Fruit fly (Drosophila melanogaster) whole organism, embryonic: Measurements from ENCODE around the gene Usp14.
A peak's percentile ranks its signal among the peaks of the same experiment; 100 is the strongest.

Source experiments
- Ada2b ChIP-seq: fragments of 200-800 bp; sonication (Bioruptor generic); IDR thresholded peaks from 2 replicates; pipeline ENCODE4 v1.3.6; 2022; ENCODE audit warnings: missing biosample characterization, missing genetic modification characterization
- Bdp1 ChIP-seq: fragments of 200-800 bp; sonication (Bioruptor generic); optimal IDR thresholded peaks from 3 replicates; lab custom pipeline; 2016; ENCODE audit warnings: missing biosample characterization, missing genetic modification characterization
- CG10431 ChIP-seq: fragments of 200-800 bp; sonication (Bioruptor generic); optimal IDR thresholded peaks from 3 replicates; lab custom pipeline; 2018; ENCODE audit warnings: missing biosample characterization, mild to moderate bottlenecking, missing genetic modification characterization
- CG11093 ChIP-seq: fragments of 200-800 bp; sonication (Bioruptor generic); IDR thresholded peaks from 3 replicates; pipeline ENCODE4 v1.3.6; 2022; ENCODE audit warnings: missing biosample characterization, missing genetic modification characterization
- CG11560 ChIP-seq: fragments of 200-800 bp; sonication (Bioruptor generic); IDR thresholded peaks from 3 replicates; pipeline ENCODE4 v1.3.6; 2022; ENCODE audit warnings: missing biosample characterization, missing genetic modification characterization
- CG12104 ChIP-seq: fragments of 200-800 bp; sonication (Bioruptor generic); optimal IDR thresholded peaks from 3 replicates; lab custom pipeline; 2016; ENCODE audit warnings: missing biosample characterization, missing genetic modification characterization
- CG12299 ChIP-seq: fragments of 200-800 bp; sonication (Bioruptor generic); optimal IDR thresholded peaks from 2 replicates; lab custom pipeline; 2018; ENCODE audit warnings: missing biosample characterization, mild to moderate bottlenecking, missing genetic modification characterization
- CG14965 ChIP-seq: fragments of 200-800 bp; sonication (Bioruptor generic); optimal IDR thresholded peaks from 2 replicates; lab custom pipeline; 2016; ENCODE audit warnings: missing biosample characterization, missing genetic modification characterization, borderline replicate concordance
- CG15479 ChIP-seq: fragments of 200-800 bp; sonication (Bioruptor generic); optimal IDR thresholded peaks from 3 replicates; lab custom pipeline; 2019; ENCODE audit warnings: missing biosample characterization, mild to moderate bottlenecking, missing genetic modification characterization, moderate library complexity
- CG16863 ChIP-seq: fragments of 200-800 bp; sonication (Bioruptor generic); optimal IDR thresholded peaks from 3 replicates; lab custom pipeline; 2016; ENCODE audit warnings: missing biosample characterization, missing genetic modification characterization
- CG17361 ChIP-seq: fragments of 200-800 bp; sonication (Bioruptor generic); IDR thresholded peaks from 3 replicates; pipeline ENCODE4 v1.3.6; 2022; ENCODE audit warnings: missing biosample characterization, missing genetic modification characterization
- CG17568 ChIP-seq: fragments of 200-800 bp; sonication (Bioruptor generic); optimal IDR thresholded peaks from 2 replicates; lab custom pipeline; 2018; ENCODE audit warnings: missing biosample characterization, mild to moderate bottlenecking, missing genetic modification characterization, moderate library complexity
- CG18011 ChIP-seq: fragments of 200-800 bp; sonication (Bioruptor generic); optimal IDR thresholded peaks from 2 replicates; lab custom pipeline; 2017; ENCODE audit warnings: missing biosample characterization, missing genetic modification characterization, mild to moderate bottlenecking, moderate library complexity, missing genotype
- CG18262 ChIP-seq: fragments of 200-800 bp; optimal IDR thresholded peaks from 3 replicates; lab custom pipeline; 2019; ENCODE audit warnings: missing biosample characterization, mild to moderate bottlenecking, missing genetic modification characterization, moderate library complexity
- CG18619 ChIP-seq: fragments of 200-800 bp; sonication (Bioruptor generic); optimal IDR thresholded peaks from 3 replicates; lab custom pipeline; 2017; ENCODE audit warnings: missing biosample characterization, mild to moderate bottlenecking, missing genetic modification characterization
- CG3838 ChIP-seq: fragments of 200-800 bp; sonication (Bioruptor generic); optimal IDR thresholded peaks from 3 replicates; lab custom pipeline; 2016; ENCODE audit warnings: missing biosample characterization, missing genetic modification characterization
- CG7745 ChIP-seq: fragments of 200-800 bp; sonication (Bioruptor generic); optimal IDR thresholded peaks from 2 replicates; lab custom pipeline; 2018; ENCODE audit warnings: missing biosample characterization, mild to moderate bottlenecking, missing genetic modification characterization, moderate library complexity
- CTCF ChIP-seq: fragments of 200-800 bp; sonication (Bioruptor generic); optimal IDR thresholded peaks from 2 replicates; lab custom pipeline; 2017; ENCODE audit warnings: missing biosample characterization, mild to moderate bottlenecking, missing genetic modification characterization, moderate library complexity
- Chrac-16 ChIP-seq: fragments of 200-800 bp; sonication (Bioruptor generic); optimal IDR thresholded peaks from 3 replicates; lab custom pipeline; 2016; ENCODE audit warnings: missing biosample characterization, missing genetic modification characterization
- CkIIα-i1 ChIP-seq: fragments of 200-800 bp; sonication (Bioruptor generic); IDR thresholded peaks from 2 replicates; pipeline ENCODE4 v1.3.6; 2022; ENCODE audit warnings: missing biosample characterization, missing genetic modification characterization
- D ChIP-seq, 2 experiments: fragments of 200-800 bp in 1 of 2; fragments of >200 bp in 1 of 2; sonication (Bioruptor generic) in 1 of 2; optimal IDR thresholded peaks; 2 replicates in 1 of 2; 3 replicates in 1 of 2; lab custom pipeline; 2017; ENCODE audit warnings: mild to moderate bottlenecking in 1 of 2, missing biosample characterization in 1 of 2, missing genetic modification characterization in 1 of 2, missing genetic modification reagents in 1 of 2
- D19A ChIP-seq: fragments of 200-800 bp; optimal IDR thresholded peaks from 3 replicates; lab custom pipeline; 2019; ENCODE audit warnings: missing biosample characterization, mild to moderate bottlenecking, missing genetic modification characterization, moderate library complexity
- Ets97D ChIP-seq: fragments of 200-800 bp; sonication (Bioruptor generic); optimal IDR thresholded peaks from 3 replicates; lab custom pipeline; 2016; ENCODE audit warnings: missing biosample characterization, missing genetic modification characterization
- MTF-1 ChIP-seq: fragments of 200-800 bp; sonication (Bioruptor generic); optimal IDR thresholded peaks from 2 replicates; lab custom pipeline; 2018; ENCODE audit warnings: missing biosample characterization, mild to moderate bottlenecking, missing genetic modification characterization, borderline replicate concordance
- Max ChIP-seq: fragments of 200-800 bp; sonication (Bioruptor generic); optimal IDR thresholded peaks from 2 replicates; lab custom pipeline; 2016; ENCODE audit warnings: missing biosample characterization, mild to moderate bottlenecking, missing genetic modification characterization
- Meics ChIP-seq: fragments of 200-800 bp; sonication (Bioruptor generic); optimal IDR thresholded peaks from 2 replicates; lab custom pipeline; 2017; ENCODE audit warnings: missing biosample characterization, mild to moderate bottlenecking, missing genetic modification characterization
- Sin3A ChIP-seq: fragments of >200 bp; optimal IDR thresholded peaks from 2 replicates; lab custom pipeline; 2018
- Sry-β ChIP-seq: fragments of 200-800 bp; sonication (Bioruptor generic); optimal IDR thresholded peaks from 2 replicates; lab custom pipeline; 2018; ENCODE audit warnings: missing biosample characterization, mild to moderate bottlenecking, missing genetic modification characterization, moderate library complexity
- Xrp1 ChIP-seq: fragments of 200-800 bp; sonication (Bioruptor generic); IDR thresholded peaks from 2 replicates; pipeline ENCODE4 v1.3.6; 2022; ENCODE audit warnings: missing biosample characterization, missing genetic modification characterization
- ash1 ChIP-seq: fragments of 200-800 bp; sonication (Bioruptor generic); optimal IDR thresholded peaks from 2 replicates; lab custom pipeline; 2018; ENCODE audit warnings: missing biosample characterization, mild to moderate bottlenecking, missing genetic modification characterization
- az2 ChIP-seq: fragments of 200-800 bp; sonication (Bioruptor generic); optimal IDR thresholded peaks from 3 replicates; lab custom pipeline; 2016; ENCODE audit warnings: missing biosample characterization, missing genetic modification characterization
- bsh ChIP-seq, 2 experiments: fragments of 200-800 bp; sonication (Bioruptor generic); optimal IDR thresholded peaks; 2 replicates each; lab custom pipeline; 2017 to 2018; ENCODE audit warnings: mild to moderate bottlenecking in 2 of 2, missing biosample characterization in 2 of 2, missing genetic modification characterization in 2 of 2, moderate library complexity in 1 of 2
- crc ChIP-seq: fragments of 200-800 bp; sonication (Bioruptor generic); optimal IDR thresholded peaks from 2 replicates; lab custom pipeline; 2016; ENCODE audit warnings: missing biosample characterization, missing genetic modification characterization
- cwo ChIP-seq: fragments of 200-800 bp; sonication (Bioruptor generic); optimal IDR thresholded peaks from 3 replicates; lab custom pipeline; 2017; ENCODE audit warnings: missing biosample characterization, missing genetic modification characterization, mild to moderate bottlenecking, moderate library complexity, missing genetic modification reagents
- dan ChIP-seq: fragments of 200-800 bp; sonication (Bioruptor generic); IDR thresholded peaks from 2 replicates; pipeline ENCODE4 v1.3.6; 2022; ENCODE audit warnings: missing biosample characterization, missing genetic modification characterization
- en ChIP-seq: fragments of 200-800 bp; sonication (Bioruptor generic); optimal IDR thresholded peaks from 2 replicates; lab custom pipeline; 2016; ENCODE audit warnings: missing biosample characterization, missing genetic modification characterization
- exex ChIP-seq: fragments of 200-800 bp; sonication (Bioruptor generic); optimal IDR thresholded peaks from 4 replicates; lab custom pipeline; 2018; ENCODE audit warnings: missing biosample characterization, mild to moderate bottlenecking, missing genetic modification characterization, moderate library complexity
- gce ChIP-seq: fragments of 200-800 bp; sonication (Bioruptor generic); IDR thresholded peaks from 3 replicates; pipeline ENCODE4 v1.3.6; 2022; ENCODE audit warnings: missing biosample characterization, missing genetic modification characterization
- gcm ChIP-seq: fragments of 200-800 bp; sonication (Bioruptor generic); optimal IDR thresholded peaks from 2 replicates; lab custom pipeline; 2019; ENCODE audit warnings: missing biosample characterization, mild to moderate bottlenecking, missing genetic modification characterization, moderate library complexity
- hb ChIP-seq: fragments of 200-800 bp; sonication (Bioruptor generic); IDR thresholded peaks from 3 replicates; pipeline ENCODE4 v1.3.6; 2022; ENCODE audit warnings: missing biosample characterization, missing genetic modification characterization; ENCODE audit not compliant: partially characterized antibody
- jing ChIP-seq: fragments of 200-800 bp; sonication (Bioruptor generic); optimal IDR thresholded peaks from 2 replicates; lab custom pipeline; 2018; ENCODE audit warnings: missing biosample characterization, mild to moderate bottlenecking, missing genetic modification characterization
- otp ChIP-seq: fragments of 200-800 bp; sonication (Bioruptor generic); IDR thresholded peaks from 3 replicates; pipeline ENCODE4, ENCODE4 v1.3.6; 2022; ENCODE audit warnings: missing biosample characterization, missing genetic modification characterization
- sc ChIP-seq, 3 experiments: fragments of >200 bp in 2 of 3; fragments of 200-800 bp in 1 of 3; sonication (Bioruptor generic) in 1 of 3; optimal IDR thresholded peaks; 2 replicates in 2 of 3; 3 replicates in 1 of 3; lab custom pipeline; 2017; ENCODE audit warnings: mild to moderate bottlenecking in 1 of 3, missing biosample characterization in 1 of 3, missing genetic modification characterization in 1 of 3, missing genetic modification reagents in 1 of 3
- sens ChIP-seq: fragments of 200-800 bp; sonication (Bioruptor generic); peaks from one replicate; lab custom pipeline; 2016; ENCODE audit warnings: missing biosample characterization, missing genetic modification characterization
- shn ChIP-seq: fragments of 200-800 bp; sonication (Bioruptor generic); optimal IDR thresholded peaks from 3 replicates; lab custom pipeline; 2016; ENCODE audit warnings: missing biosample characterization, missing genetic modification characterization
- sima ChIP-seq: fragments of 200-800 bp; sonication (Bioruptor generic); optimal IDR thresholded peaks from 2 replicates; lab custom pipeline; 2016; ENCODE audit warnings: missing biosample characterization, missing genetic modification characterization
- stc ChIP-seq: fragments of 200-800 bp; sonication (Bioruptor generic); IDR thresholded peaks from 2 replicates; pipeline ENCODE4 v1.3.6; 2022; ENCODE audit warnings: missing biosample characterization, missing genetic modification characterization
- ttk ChIP-seq: fragments of 200-800 bp; sonication (Bioruptor generic); IDR thresholded peaks from 2 replicates; pipeline ENCODE4 v2.1.2; 2022; ENCODE audit warnings: missing biosample characterization, missing genetic modification characterization
- unpg ChIP-seq: fragments of 200-800 bp; sonication (Bioruptor generic); optimal IDR thresholded peaks from 3 replicates; lab custom pipeline; 2018; ENCODE audit warnings: missing biosample characterization, mild to moderate bottlenecking, missing genetic modification characterization, moderate library complexity
- wor ChIP-seq: fragments of 200-800 bp; sonication (Bioruptor generic); IDR thresholded peaks from 2 replicates; pipeline ENCODE4 v1.3.6; 2022; ENCODE audit warnings: missing biosample characterization, missing genetic modification characterization
- zen2 ChIP-seq: fragments of 200-800 bp; sonication (Bioruptor generic); IDR thresholded peaks from 3 replicates; pipeline ENCODE4 v1.3.6; 2022; ENCODE audit warnings: missing biosample characterization, missing genetic modification characterization; ENCODE audit not compliant: partially characterized antibody

The Usp14 gene

dm6 chr2L:10276846-10277245, 37.4 kb downstream of the Usp14 start (continued):
- TF ChIP-seq bsh (GFP tag; optimal IDR thresholded peaks at IDR 0.05; lab: Kevin White, UChicago) (peak; percentile 9 to 22), MTF-1 (GFP tag; lab: Kevin White, UChicago) (no peak), sc (optimal IDR thresholded peaks at IDR 0.05; lab: Kevin White, UChicago) (no peak), sc (GFP tag; optimal IDR thresholded peaks at IDR 0.05; lab: Kevin White, UChicago) (no peak), unpg (GFP tag; lab: Kevin White, UChicago) (no peak), Bdp1 (GFP tag; lab: Kevin White, UChicago) (no peak), Chrac-16 (GFP tag; lab: Kevin White, UChicago) (peak; percentile 14), Max (GFP tag; lab: Kevin White, UChicago) (no peak), jing (GFP tag; lab: Kevin White, UChicago) (no peak), D (optimal IDR thresholded peaks at IDR 0.05; lab: Kevin White, UChicago) (no peak), D (GFP tag; optimal IDR thresholded peaks at IDR 0.05; lab: Kevin White, UChicago) (no peak), sima (GFP tag; lab: Kevin White, UChicago) (peak; percentile 12), wor (GFP tag; lab: Robert Waterston, UW) (no peak), CG14965 (GFP tag; lab: Kevin White, UChicago) (no peak), CkIIα-i1 (no peak), en (GFP tag; lab: Kevin White, UChicago) (peak; percentile 1), CG12299 (no peak), Ets97D (GFP tag; lab: Kevin White, UChicago) (no peak), crc (GFP tag; lab: Kevin White, UChicago) (no peak), Meics (GFP tag; lab: Kevin White, UChicago) (no peak), CG17361 (peak; percentile 30; the same call in 1 of the 3 replicates), CTCF (GFP tag; lab: Kevin White, UChicago) (no peak), D19A (no peak), az2 (GFP tag; lab: Kevin White, UChicago) (peak; percentile 32), zen2 (GFP tag; lab: Robert Waterston, UW) (no peak), cwo (no peak), CG12104 (no peak), Xrp1 (GFP tag; lab: Robert Waterston, UW) (peak; percentile 14; the same call in 1 of the 2 replicates), CG10431 (GFP tag; lab: Kevin White, UChicago) (no peak), CG17568 (no peak), sens (GFP tag; lab: Kevin White, UChicago) (peak; percentile 93), CG18011 (GFP tag; lab: Kevin White, UChicago) (peak; percentile 10), CG18262 (tag; lab: Kevin White, UChicago) (peak; percentile 20), ash1 (no peak), exex (tag; lab: Kevin White, UChicago) (no peak), gce (0 out of 3 replicates have a peak, but pooled peaks have one; percentile 19), Ada2b (0 out of 2 replicates have a peak, but pooled peaks have one; percentile 43), Sin3A (lab: Kevin White, UChicago) (no peak), CG3838 (GFP tag; lab: Kevin White, UChicago) (no peak), shn (peak; percentile 10), otp (GFP tag; lab: Robert Waterston, UW) (no peak), gcm (GFP tag; lab: Kevin White, UChicago) (no peak), CG11560 (tag; lab: Robert Waterston, UW) (no peak), CG11093 (GFP tag; lab: Robert Waterston, UW) (0 out of 3 replicates have a peak, but pooled peaks have one; percentile 43), CG18619 (GFP tag; lab: Kevin White, UChicago) (no peak), hb (GFP tag; lab: Robert Waterston, UW) (no peak), dan (no peak), CG15479 (no peak), CG16863 (GFP tag; lab: Kevin White, UChicago) (peak; percentile 15), ttk (GFP tag; lab: Robert Waterston, UW) (no peak), Sry-β (GFP tag; lab: Kevin White, UChicago) (no peak), stc (GFP tag; lab: Robert Waterston, UW) (no peak), CG7745 (tag; lab: Kevin White, UChicago) (no peak)
